Worm (Caenorhabditis elegans) whole organism, midembryonic: ENCODE measurements around the gene F42F12.11.

Source experiments
- flt-1 ChIP-seq: fragments of 200-800 bp; sonication (Bioruptor generic); IDR thresholded peaks from 2 replicates; pipeline ENCODE4 v1.3.6; 2022; ENCODE audit warnings: missing genetic modification characterization, missing compliant biosample characterization
- klf-2 ChIP-seq: fragments of 200-800 bp; sonication (Bioruptor generic); conservative IDR thresholded peaks from 2 replicates; pipeline ENCODE4 v1.3.6; 2022; ENCODE audit warnings: missing genetic modification reagents, missing genetic modification characterization, missing compliant biosample characterization
- med-1 ChIP-seq: sonication (generic microtip); optimal IDR thresholded peaks from 2 replicates; lab custom pipeline; 2017; ENCODE audit warnings: missing genetic modification characterization, mild to moderate bottlenecking, missing compliant biosample characterization, antibody characterized with exemption, missing genetic modification reagents; ENCODE audit not compliant: insufficient read depth
- ref-1 ChIP-seq: fragments of 200-800 bp; sonication (Bioruptor generic); conservative IDR thresholded peaks from 2 replicates; pipeline ENCODE4 v1.3.6; 2022; ENCODE audit warnings: missing genetic modification reagents, missing genetic modification characterization, missing compliant biosample characterization
- tab-1 ChIP-seq: fragments of 200-800 bp; sonication (Bioruptor generic); IDR thresholded peaks from 2 replicates; pipeline ENCODE4 v1.3.6; 2022; ENCODE audit warnings: missing genetic modification characterization, missing compliant biosample characterization
- ztf-23 ChIP-seq: fragments of 200-800 bp; sonication (Bioruptor generic); IDR thresholded peaks from 2 replicates; pipeline ENCODE4 v1.3.6; 2022; ENCODE audit warnings: missing genetic modification reagents, missing genetic modification characterization, missing compliant biosample characterization

DNA sequence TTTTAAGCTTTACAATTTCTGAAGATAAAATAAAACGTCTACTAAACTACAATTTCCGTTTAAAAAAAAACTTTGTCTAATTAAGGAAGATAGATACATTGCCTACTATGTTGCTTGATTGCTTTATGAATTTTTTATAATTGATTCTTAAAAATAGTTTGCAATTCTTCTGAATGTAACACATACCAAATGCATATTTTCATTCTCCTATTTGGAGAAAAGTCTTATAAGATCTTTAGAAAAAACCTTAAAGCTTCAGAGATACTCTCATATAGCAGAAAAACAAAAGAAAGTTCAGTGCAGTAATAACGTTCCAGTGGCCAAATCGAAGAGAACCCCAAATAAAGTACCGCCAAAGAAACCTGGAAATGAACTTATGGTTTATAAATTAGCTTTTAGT lies 40.3 kb upstream of the F42F12.11 start, which contains the start of gene phf-32:
- TF ChIP-seq ztf-23 (GFP tag; lab: Robert Waterston, UW) (no peak), flt-1 (GFP tag; lab: Robert Waterston, UW) (no peak), med-1 (GFP tag; lab: Kevin White, UChicago) (no peak), ref-1 (GFP tag; lab: Robert Waterston, UW) (no peak), tab-1 (GFP tag; lab: Robert Waterston, UW) (no peak), klf-2 (GFP tag; lab: Robert Waterston, UW) (no peak)
